Worm (Caenorhabditis elegans) whole organism, L4 larva: ENCODE results near the gene dec-7.

Experiments
- D1046.2 ChIP-seq: fragments of 200-800 bp; sonication (Bioruptor generic); IDR thresholded peaks from 2 replicates; pipeline ENCODE4 v1.3.6; 2022; ENCODE audit warnings: missing genetic modification characterization, missing compliant biosample characterization
- F26F4.8 ChIP-seq: fragments of 200-800 bp; sonication (Bioruptor generic); conservative IDR thresholded peaks from 2 replicates; pipeline ENCODE4 v1.3.6; 2022; ENCODE audit warnings: missing genetic modification characterization, missing compliant biosample characterization
- F44E2.7 ChIP-seq: fragments of 200-800 bp; sonication (Bioruptor generic); IDR thresholded peaks from 2 replicates; pipeline ENCODE4 v2.1.2; 2022; ENCODE audit warnings: missing genetic modification characterization, missing compliant biosample characterization
- R02D3.7 ChIP-seq: fragments of 150-350 bp; sonication (generic microtip); optimal IDR thresholded peaks from 3 replicates; lab custom pipeline; 2014; ENCODE audit warnings: missing biosample characterization, missing genetic modification characterization
- Y5F2A.4 ChIP-seq: fragments of 200-800 bp; sonication (Bioruptor generic); optimal IDR thresholded peaks from 2 replicates; lab custom pipeline; 2018; ENCODE audit warnings: mild to moderate bottlenecking, missing genetic modification characterization, missing compliant biosample characterization
- Y75B8A.6 ChIP-seq: fragments of 200-800 bp; sonication (Bioruptor generic); IDR thresholded peaks from 2 replicates; pipeline ENCODE4 v1.3.6; 2022; ENCODE audit warnings: missing genetic modification reagents, missing genetic modification characterization, missing compliant biosample characterization
- ZK546.5 ChIP-seq, 2 experiments: sonication (generic microtip); optimal IDR thresholded peaks; 2 replicates each; lab custom pipeline; 2017; ENCODE audit warnings: missing biosample characterization in 2 of 2, missing genetic modification characterization in 2 of 2
- aha-1 ChIP-seq: fragments of 150-350 bp; peaks from one replicate; lab custom pipeline; 2014; ENCODE audit warnings: missing biosample characterization, missing genetic modification characterization
- ama-1 ChIP-seq: fragments of 150-350 bp; optimal IDR thresholded peaks from 2 replicates; lab custom pipeline; 2014; ENCODE audit warnings: inconsistent platforms, mixed read lengths
- arid-1 ChIP-seq: fragments of 200-800 bp; sonication (Bioruptor generic); conservative IDR thresholded peaks from 2 replicates; pipeline ENCODE4 v1.3.6; 2022; ENCODE audit warnings: missing genetic modification reagents, missing genetic modification characterization, missing compliant biosample characterization
- attf-4 ChIP-seq: sonication (generic microtip); optimal IDR thresholded peaks from 3 replicates; lab custom pipeline; 2017; ENCODE audit warnings: missing biosample characterization, missing genetic modification characterization
- ceh-20 ChIP-seq: fragments of 200-800 bp; sonication (Bioruptor generic); IDR thresholded peaks from 2 replicates; pipeline ENCODE4 v1.3.6; 2022; ENCODE audit warnings: missing genetic modification reagents, missing genetic modification characterization, missing compliant biosample characterization
- ceh-28 ChIP-seq: fragments of 150-350 bp; optimal IDR thresholded peaks from 2 replicates; lab custom pipeline; 2014; ENCODE audit warnings: missing biosample characterization, missing genetic modification reagents, missing genetic modification characterization
- ceh-32 ChIP-seq: sonication (generic microtip); optimal IDR thresholded peaks from 2 replicates; lab custom pipeline; 2016; ENCODE audit warnings: mild to moderate bottlenecking, missing genetic modification characterization, missing compliant biosample characterization; ENCODE audit not compliant: poor library complexity
- ceh-62 ChIP-seq: sonication (generic microtip); optimal IDR thresholded peaks from 2 replicates; lab custom pipeline; 2017; ENCODE audit warnings: missing biosample characterization, missing genetic modification characterization
- ces-1 ChIP-seq: fragments of 150-350 bp; sonication (generic microtip); optimal IDR thresholded peaks from 4 replicates; lab custom pipeline; 2014; ENCODE audit warnings: missing biosample characterization, missing genetic modification reagents, missing genetic modification characterization
- daf-12 ChIP-seq: fragments of 150-350 bp; optimal IDR thresholded peaks from 2 replicates; lab custom pipeline; 2014; ENCODE audit warnings: missing biosample characterization, missing genetic modification reagents, missing genetic modification characterization
- daf-16 ChIP-seq, 3 experiments: sonication (generic microtip); optimal IDR thresholded peaks; 2 replicates each; lab custom pipeline; 2016 to 2017; ENCODE audit warnings: missing genetic modification characterization in 3 of 3, missing genetic modification reagents in 3 of 3, mild to moderate bottlenecking in 2 of 3, missing compliant biosample characterization in 2 of 3, missing biosample characterization in 1 of 3, moderate library complexity in 1 of 3
- daf-8 ChIP-seq: fragments of 200-800 bp; sonication (Bioruptor generic); IDR thresholded peaks from 2 replicates; pipeline ENCODE4 v1.3.6; 2022; ENCODE audit warnings: missing genetic modification characterization, missing compliant biosample characterization
- dmd-6 ChIP-seq: fragments of 200-800 bp; sonication (Bioruptor generic); IDR thresholded peaks from 2 replicates; pipeline ENCODE4 v1.3.6; 2022; ENCODE audit warnings: missing genetic modification reagents, missing genetic modification characterization, missing compliant biosample characterization
- dpl-1 ChIP-seq: fragments of 150-350 bp; optimal IDR thresholded peaks from 2 replicates; lab custom pipeline; 2014; ENCODE audit warnings: missing biosample characterization, missing genetic modification reagents, missing genetic modification characterization
- fkh-10 ChIP-seq: fragments of 150-350 bp; optimal IDR thresholded peaks from 2 replicates; lab custom pipeline; 2014; ENCODE audit warnings: missing biosample characterization, missing genetic modification reagents, missing genetic modification characterization
- gei-8 ChIP-seq: fragments of 200-800 bp; sonication (Bioruptor generic); optimal IDR thresholded peaks from 2 replicates; lab custom pipeline; 2018; ENCODE audit warnings: mild to moderate bottlenecking, missing genetic modification characterization, missing compliant biosample characterization
- hif-1 ChIP-seq, 2 experiments: sonication (generic microtip); optimal IDR thresholded peaks; 2 replicates each; lab custom pipeline; 2016 to 2017; ENCODE audit warnings: missing compliant biosample characterization in 2 of 2, missing genetic modification characterization in 2 of 2, missing genetic modification reagents in 2 of 2, missing genotype in 2 of 2, mild to moderate bottlenecking in 1 of 2
- hlh-11 ChIP-seq: fragments of 200-800 bp; sonication (Bioruptor generic); optimal IDR thresholded peaks from 2 replicates; lab custom pipeline; 2018; ENCODE audit warnings: mild to moderate bottlenecking, missing genetic modification characterization, missing compliant biosample characterization
- hlh-30 ChIP-seq: sonication (generic microtip); optimal IDR thresholded peaks from 2 replicates; lab custom pipeline; 2017; ENCODE audit warnings: antibody characterized with exemption, mild to moderate bottlenecking, missing genetic modification characterization, missing compliant biosample characterization; ENCODE audit not compliant: insufficient read depth
- hmg-1.1 ChIP-seq: fragments of 200-800 bp; sonication (Bioruptor generic); IDR thresholded peaks from 2 replicates; pipeline ENCODE4 v1.3.6; 2022; ENCODE audit warnings: missing genetic modification reagents, missing genetic modification characterization, missing compliant biosample characterization
- lim-7 ChIP-seq: fragments of 200-800 bp; sonication (Bioruptor generic); IDR thresholded peaks from 2 replicates; pipeline ENCODE4 v1.3.6; 2022; ENCODE audit warnings: missing genetic modification characterization, missing compliant biosample characterization
- lin-15B ChIP-seq: fragments of 150-350 bp; sonication (generic microtip); optimal IDR thresholded peaks from 3 replicates; lab custom pipeline; 2014; ENCODE audit warnings: missing biosample characterization, missing genetic modification characterization
- lin-38 ChIP-seq: fragments of 200-800 bp; sonication (Bioruptor generic); IDR thresholded peaks from 2 replicates; pipeline ENCODE4 v1.3.6; 2022; ENCODE audit warnings: missing genetic modification reagents, missing genetic modification characterization, missing compliant biosample characterization
- lin-39 ChIP-seq: fragments of 150-350 bp; optimal IDR thresholded peaks from 2 replicates; lab custom pipeline; 2014; ENCODE audit warnings: missing biosample characterization, missing genetic modification reagents, missing genetic modification characterization
- mdl-1 ChIP-seq, 2 experiments: fragments of 150-350 bp in 1 of 2; sonication (generic microtip) in 1 of 2; optimal IDR thresholded peaks; 2 replicates each; lab custom pipeline; 2014 to 2017; ENCODE audit warnings: missing biosample characterization in 2 of 2, missing genetic modification characterization in 2 of 2
- mep-1 ChIP-seq: fragments of 150-350 bp; sonication (generic microtip); optimal IDR thresholded peaks from 3 replicates; lab custom pipeline; 2014; ENCODE audit warnings: missing biosample characterization, missing genetic modification characterization
- nhr-102 ChIP-seq: sonication (generic microtip); optimal IDR thresholded peaks from 2 replicates; lab custom pipeline; 2016; ENCODE audit warnings: mild to moderate bottlenecking, missing genetic modification characterization, moderate library complexity, missing compliant biosample characterization
- nhr-11 ChIP-seq: fragments of 150-350 bp; optimal IDR thresholded peaks from 2 replicates; lab custom pipeline; 2014; ENCODE audit warnings: missing biosample characterization, missing genetic modification characterization
- nhr-25 ChIP-seq: sonication (generic microtip); optimal IDR thresholded peaks from 2 replicates; lab custom pipeline; 2017; ENCODE audit warnings: missing genetic modification characterization, mild to moderate bottlenecking, missing compliant biosample characterization, antibody characterized with exemption, moderate library complexity, borderline replicate concordance; ENCODE audit not compliant: insufficient read depth
- nhr-28 ChIP-seq: fragments of 150-350 bp; optimal IDR thresholded peaks from 2 replicates; lab custom pipeline; 2014; ENCODE audit warnings: missing biosample characterization, missing genetic modification characterization
- nhr-41 ChIP-seq: fragments of 200-800 bp; sonication (Bioruptor generic); IDR thresholded peaks from 2 replicates; pipeline ENCODE4 v1.3.6; 2022; ENCODE audit warnings: missing genetic modification reagents, missing genetic modification characterization, missing compliant biosample characterization
- nhr-42 ChIP-seq: fragments of 200-800 bp; sonication (Bioruptor generic); IDR thresholded peaks from 2 replicates; pipeline ENCODE4 v1.3.6; 2022; ENCODE audit warnings: missing genetic modification characterization, missing compliant biosample characterization
- php-3 ChIP-seq: fragments of 200-800 bp; sonication (Bioruptor generic); IDR thresholded peaks from 2 replicates; pipeline ENCODE4 v1.3.6; 2022; ENCODE audit warnings: missing genetic modification reagents, missing genetic modification characterization, missing compliant biosample characterization
- pqm-1 ChIP-seq: sonication (generic microtip); optimal IDR thresholded peaks from 2 replicates; lab custom pipeline; 2017; ENCODE audit warnings: missing biosample characterization, missing genetic modification characterization
- rbr-2 ChIP-seq: sonication (generic microtip); optimal IDR thresholded peaks from 2 replicates; lab custom pipeline; 2016; ENCODE audit warnings: missing genotype, missing genetic modification characterization, missing compliant biosample characterization
- saeg-2 ChIP-seq: fragments of 200-800 bp; sonication (Bioruptor generic); IDR thresholded peaks from 2 replicates; pipeline ENCODE4 v1.3.6; 2022; ENCODE audit warnings: missing genetic modification reagents, missing genetic modification characterization, missing compliant biosample characterization
- snpc-4 ChIP-seq: fragments of 150-350 bp; optimal IDR thresholded peaks from 2 replicates; lab custom pipeline; 2014; ENCODE audit warnings: missing biosample characterization, missing genetic modification characterization
- spr-1 ChIP-seq: sonication (generic microtip); optimal IDR thresholded peaks from 2 replicates; lab custom pipeline; 2016; ENCODE audit warnings: mild to moderate bottlenecking, missing genetic modification characterization, missing compliant biosample characterization
- spr-3 ChIP-seq: fragments of 200-800 bp; sonication (Bioruptor generic); optimal IDR thresholded peaks from 2 replicates; lab custom pipeline; 2018; ENCODE audit warnings: mild to moderate bottlenecking, missing genetic modification characterization, missing compliant biosample characterization
- unc-39 ChIP-seq: sonication (generic microtip); optimal IDR thresholded peaks from 2 replicates; lab custom pipeline; 2017; ENCODE audit warnings: missing biosample characterization, missing genetic modification characterization
- unc-62 ChIP-seq, 3 experiments: fragments of 150-350 bp in 1 of 3; sonication (generic microtip); optimal IDR thresholded peaks in 2 of 3; peaks in 1 of 3; 1 replicate in 1 of 3; 2 replicates in 2 of 3; lab custom pipeline; 2014 to 2017; ENCODE audit warnings: missing biosample characterization in 3 of 3, missing genetic modification characterization in 3 of 3, missing genetic modification reagents in 3 of 3, missing genotype in 1 of 3
- zag-1 ChIP-seq: fragments of 150-350 bp; optimal IDR thresholded peaks from 2 replicates; lab custom pipeline; 2014; ENCODE audit warnings: missing biosample characterization, missing genetic modification characterization
- zip-2 ChIP-seq: fragments of 150-350 bp; optimal IDR thresholded peaks from 2 replicates; lab custom pipeline; 2014; ENCODE audit warnings: missing biosample characterization, missing genetic modification characterization
- ztf-11 ChIP-seq: fragments of 150-350 bp; optimal IDR thresholded peaks from 2 replicates; lab custom pipeline; 2014; ENCODE audit warnings: missing biosample characterization, missing genetic modification characterization
- ztf-7 ChIP-seq: fragments of 150-350 bp; optimal IDR thresholded peaks from 2 replicates; lab custom pipeline; 2014; ENCODE audit warnings: missing biosample characterization, missing genetic modification characterization

The dec-7 gene

DNA sequence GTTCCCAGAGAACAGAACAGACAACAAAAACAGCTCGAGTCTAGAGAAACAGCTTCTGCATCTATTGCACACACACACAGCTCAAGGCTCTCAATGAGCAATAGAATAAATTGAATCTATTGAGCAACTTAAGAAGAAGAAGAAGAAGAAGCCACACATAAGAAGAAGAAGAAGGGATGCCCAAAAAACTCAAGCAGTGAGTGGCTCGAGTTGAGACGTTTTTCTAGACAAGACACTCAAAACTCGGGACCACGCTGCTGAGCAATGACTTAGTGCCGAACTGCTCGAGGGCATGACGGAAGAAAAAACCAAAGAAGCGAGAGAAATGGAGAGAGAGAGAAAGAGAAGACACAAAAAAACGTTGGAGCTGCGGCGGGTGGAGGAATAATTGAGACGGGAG, 26.9 kb upstream of the dec-7 start:
- TF ChIP-seq spr-1 (tag; lab: Kevin White, UChicago) (no peak), lim-7 (GFP tag; lab: Robert Waterston, UW) (no peak), zag-1 (tag; lab: Kevin White, UChicago) (no peak), lin-38 (no peak), dmd-6 (0 out of 2 replicates have a peak, but pooled peaks have one; percentile 21), F44E2.7 (GFP tag; lab: Robert Waterston, UW) (no peak), zip-2 (tag; lab: Kevin White, UChicago) (no peak), hif-1 (tag; optimal IDR thresholded peaks at IDR 0.05; lab: Kevin White, UChicago) (peak in 1 of 2 experiments; percentile 11), mep-1 (tag; lab: Kevin White, UChicago) (peak; percentile 45), ceh-28 (tag; lab: Kevin White, UChicago) (no peak), spr-3 (no peak), dpl-1 (no peak), hmg-1.1 (GFP tag; lab: Robert Waterston, UW) (0 out of 2 replicates have a peak, but pooled peaks have one; percentile 51), nhr-41 (GFP tag; lab: Robert Waterston, UW) (no peak), unc-39 (tag; lab: Kevin White, UChicago) (no peak), saeg-2 (no peak), mdl-1 (tag; optimal IDR thresholded peaks at IDR 0.05; lab: Kevin White, UChicago) (peak in 1 of 2 experiments; percentile 36), Y75B8A.6 (GFP tag; lab: Robert Waterston, UW) (no peak), arid-1 (GFP tag; lab: Robert Waterston, UW) (no peak), gei-8 (no peak), hlh-30 (tag; lab: Kevin White, UChicago) (peak; percentile 80), ceh-32 (no peak), ZK546.5 (tag; optimal IDR thresholded peaks at IDR 0.05; lab: Kevin White, UChicago) (no peak), nhr-25 (tag; lab: Kevin White, UChicago) (no peak), nhr-102 (no peak), lin-39 (no peak), Y5F2A.4 (no peak), lin-15B (tag; lab: Kevin White, UChicago) (no peak), D1046.2 (GFP tag; lab: Robert Waterston, UW) (no peak), daf-8 (no peak), pqm-1 (tag; lab: Kevin White, UChicago) (no peak), F26F4.8 (no peak), ces-1 (GFP tag; lab: Kevin White, UChicago) (peak; percentile 73), unc-62 (GFP tag; optimal IDR thresholded peaks at IDR 0.05 in 1 of 2; lab: Kevin White, UChicago) (peak in 1 of 2 experiments; percentile 95), unc-62 (tag; optimal IDR thresholded peaks at IDR 0.05; lab: Kevin White, UChicago) (no peak), hlh-11 (tag; lab: Kevin White, UChicago) (peak; percentile 19), nhr-42 (GFP tag; lab: Robert Waterston, UW) (no peak), aha-1 (tag; lab: Kevin White, UChicago) (peak; percentile 90), daf-16 (GFP tag; optimal IDR thresholded peaks at IDR 0.05; lab: Kevin White, UChicago) (no peak), daf-16 (tag; optimal IDR thresholded peaks at IDR 0.05; lab: Kevin White, UChicago) (no peak), ceh-62 (tag; lab: Kevin White, UChicago) (no peak), nhr-11 (no peak), ama-1 (lab: Kevin White, UChicago) (no peak), fkh-10 (GFP tag; lab: Kevin White, UChicago) (peak; percentile 83), rbr-2 (tag; lab: Kevin White, UChicago) (peak; percentile 47), R02D3.7 (tag; lab: Kevin White, UChicago) (no peak), ztf-11 (no peak), php-3 (GFP tag; lab: Robert Waterston, UW) (no peak), snpc-4 (tag; lab: Kevin White, UChicago) (no peak), ceh-20 (GFP tag; lab: Robert Waterston, UW) (no peak), attf-4 (tag; lab: Kevin White, UChicago) (no peak), ztf-7 (no peak), nhr-28 (no peak), daf-12 (tag; lab: Kevin White, UChicago) (no peak)
